Worm (Caenorhabditis elegans) whole organism, early embryonic: ENCODE results near the gene Y8A9A.2.

ENCODE experiments used
- B0310.2 ChIP-seq: sonication (generic microtip); optimal IDR thresholded peaks from 2 replicates; lab custom pipeline; 2016; ENCODE audit warnings: mild to moderate bottlenecking, missing genetic modification characterization, missing compliant biosample characterization
- aly-1 ChIP-seq: sonication (generic microtip); optimal IDR thresholded peaks from 2 replicates; lab custom pipeline; 2016; ENCODE audit warnings: missing genetic modification characterization, missing compliant biosample characterization
- ama-1 ChIP-seq: fragments of 150-350 bp; optimal IDR thresholded peaks from 2 replicates; lab custom pipeline; 2014
- ets-7 ChIP-seq: sonication (generic microtip); optimal IDR thresholded peaks from 2 replicates; lab custom pipeline; 2016; ENCODE audit warnings: missing genotype, missing genetic modification characterization, missing compliant biosample characterization
- flt-1 ChIP-seq: fragments of 200-800 bp; sonication (Bioruptor generic); IDR thresholded peaks from 2 replicates; pipeline ENCODE4 v1.3.6; 2022; ENCODE audit warnings: missing genetic modification characterization, missing compliant biosample characterization
- hmbx-1 ChIP-seq: sonication (generic microtip); optimal IDR thresholded peaks from 2 replicates; lab custom pipeline; 2016; ENCODE audit warnings: mild to moderate bottlenecking, missing genetic modification characterization, missing compliant biosample characterization
- hmg-4 ChIP-seq: fragments of 200-800 bp; sonication (Bioruptor generic); optimal IDR thresholded peaks from 2 replicates; lab custom pipeline; 2018; ENCODE audit warnings: mild to moderate bottlenecking, missing genetic modification characterization, missing compliant biosample characterization
- hnd-1 ChIP-seq: sonication (generic microtip); optimal IDR thresholded peaks from 2 replicates; lab custom pipeline; 2016; ENCODE audit warnings: missing genetic modification characterization, missing compliant biosample characterization
- pes-1 ChIP-seq: fragments of 200-800 bp; sonication (Bioruptor generic); IDR thresholded peaks from 2 replicates; pipeline ENCODE4 v1.3.6; 2022; ENCODE audit warnings: missing genetic modification reagents, missing genetic modification characterization, missing compliant biosample characterization
- sea-1 ChIP-seq: fragments of 200-800 bp; sonication (Bioruptor generic); conservative IDR thresholded peaks from 2 replicates; pipeline ENCODE4 v1.3.6; 2022; ENCODE audit warnings: missing genetic modification characterization, missing compliant biosample characterization
- tbx-37 ChIP-seq: fragments of 200-800 bp; sonication (Bioruptor generic); conservative IDR thresholded peaks from 2 replicates; pipeline ENCODE4 v1.3.6; 2022; ENCODE audit warnings: missing genetic modification reagents, missing genetic modification characterization, missing compliant biosample characterization

ce11 chrII:3753598-3753997 is 41.8 kb upstream of the Y8A9A.2 start, which contains the start of gene rcd-1:
- TF ChIP-seq ama-1 (no peak), flt-1 (GFP tag; lab: Robert Waterston, UW) (no peak), hnd-1 (tag; lab: Kevin White, UChicago) (no peak), hmg-4 (no peak), aly-1 (tag; lab: Kevin White, UChicago) (no peak), pes-1 (GFP tag; lab: Robert Waterston, UW) (no peak), hmbx-1 (no peak), tbx-37 (GFP tag; lab: Robert Waterston, UW) (no peak), B0310.2 (tag; lab: Kevin White, UChicago) (no peak), sea-1 (GFP tag; lab: Robert Waterston, UW) (no peak), ets-7 (tag; lab: Kevin White, UChicago) (no peak)
